Worm (Caenorhabditis elegans) whole organism, L4/young adult: ENCODE measurements around the gene mtr-4.
"Not testable (repeated sequence)": the region's sequence is repeated elsewhere in the genome, so short reads cannot be mapped to it uniquely, and the experiment has no call there.

Experiments
- W03F9.2 ChIP-seq: fragments of 150-350 bp; optimal IDR thresholded peaks from 2 replicates; lab custom pipeline; 2014; ENCODE audit warnings: missing biosample characterization, missing genetic modification characterization
- dao-5 ChIP-seq: sonication (generic microtip); optimal IDR thresholded peaks from 2 replicates; lab custom pipeline; 2016; ENCODE audit warnings: missing genotype, missing genetic modification characterization, moderate library complexity, missing compliant biosample characterization
- him-1 ChIP-seq: sonication (generic microtip); optimal IDR thresholded peaks from 2 replicates; lab custom pipeline; 2016; ENCODE audit warnings: missing genotype, missing genetic modification reagents, missing genetic modification characterization, missing compliant biosample characterization

DNA sequence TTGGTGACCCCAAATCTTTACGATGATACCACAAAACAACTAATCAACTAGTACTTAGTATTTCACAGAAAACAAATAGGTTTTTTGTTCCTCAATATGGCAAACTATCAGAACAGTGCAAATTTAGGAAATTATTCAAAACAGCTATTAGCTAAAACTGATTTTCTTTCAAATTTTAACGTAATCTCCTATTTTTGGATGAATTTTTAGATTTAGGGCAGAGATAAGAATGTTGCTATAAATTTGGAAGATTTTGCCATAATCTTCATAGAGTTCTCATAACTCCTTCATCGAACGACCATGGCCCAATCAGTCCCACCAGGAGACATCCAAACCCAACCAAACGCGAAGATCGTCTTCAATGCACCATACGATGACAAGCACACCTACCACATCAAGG lies 11.9 kb downstream of the mtr-4 start, which contains the start of gene msp-10:
- not testable (repeated sequence) for TF ChIP-seq W03F9.2, him-1, dao-5 (tag; lab: Kevin White, UChicago)
